Worm (Caenorhabditis elegans): ENCODE results near the gene ttr-49.
A peak's percentile ranks its signal among the peaks of the same experiment; 100 is the strongest.

ttr-49 gene

DNA sequence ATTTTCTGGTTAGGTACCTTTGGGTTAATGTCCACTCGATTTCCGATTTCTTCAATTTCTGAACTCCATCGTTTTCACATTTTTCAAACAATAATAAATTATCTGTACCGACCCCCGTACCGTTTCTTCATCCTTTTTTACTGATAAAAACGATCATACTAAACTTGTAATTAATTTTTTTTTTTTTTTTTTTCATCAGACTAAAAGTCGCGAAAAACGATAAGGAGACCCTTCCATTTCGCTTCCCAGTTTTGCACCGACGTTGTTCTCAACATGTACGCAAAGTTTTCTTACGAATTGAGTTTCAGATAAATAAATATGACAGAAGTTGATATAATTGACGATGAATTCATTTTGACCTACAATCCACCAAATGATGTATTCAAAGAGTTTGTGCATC lies 35.1 kb downstream of the ttr-49 start, which contains the start of gene F44A2.7:
Gene F44A2.7 (plus strand): TSS at position 301 of the 400 bp plus-strand sequence.
- TF ChIP-seq peb-1 (tag; optimal IDR thresholded peaks at IDR 0.05) (no peak), sma-3 (GFP tag; optimal IDR thresholded peaks at IDR 0.05) (no peak), aly-2 (tag; optimal IDR thresholded peaks at IDR 0.05) (no peak), sma-9 (GFP tag; optimal IDR thresholded peaks at IDR 0.05) (no peak), sma-9 (tag; optimal IDR thresholded peaks at IDR 0.05) (no peak), dmd-4 (tag; optimal IDR thresholded peaks at IDR 0.05) (no peak), unc-62 (GFP tag; optimal IDR thresholded peaks at IDR 0.05) (no peak), nhr-21 (tag; optimal IDR thresholded peaks at IDR 0.05) (no peak), zag-1 (tag; optimal IDR thresholded peaks at IDR 0.05) (no peak), elt-1 (tag; optimal IDR thresholded peaks at IDR 0.05) (no peak), nhr-10 (tag; optimal IDR thresholded peaks at IDR 0.05) (no peak), ztf-11 (tag; optimal IDR thresholded peaks at IDR 0.05) (no peak), nhr-129 (tag; optimal IDR thresholded peaks at IDR 0.05) (no peak), lin-11 (tag; optimal IDR thresholded peaks at IDR 0.05) (no peak), lsy-2 (tag; optimal IDR thresholded peaks at IDR 0.05) (no peak), egl-27 (tag; optimal IDR thresholded peaks at IDR 0.05) (no peak), lin-39 (tag; optimal IDR thresholded peaks at IDR 0.05) (no peak)

- TF ChIP-seq F13H6.1 (tag; optimal IDR thresholded peaks at IDR 0.05), result peak; percentile 33
- TF ChIP-seq lin-13 (GFP tag; optimal IDR thresholded peaks at IDR 0.05), result peak; percentile 45
- peak; percentile 72 for TF ChIP-seq crh-2 (tag; optimal IDR thresholded peaks at IDR 0.05)
- peak; percentile 57 for TF ChIP-seq egl-27 (tag; optimal IDR thresholded peaks at IDR 0.05)
- no peak for TF ChIP-seq nhr-25 (tag; optimal IDR thresholded peaks at IDR 0.05)
- no peak for TF ChIP-seq ztf-11 (tag; optimal IDR thresholded peaks at IDR 0.05)
- TF ChIP-seq sma-9 (GFP tag; optimal IDR thresholded peaks at IDR 0.05), result peak; percentile 84
- TF ChIP-seq sma-9 (tag; optimal IDR thresholded peaks at IDR 0.05), result no peak
- TF ChIP-seq fos-1 (tag; optimal IDR thresholded peaks at IDR 0.05), result peak; percentile 46
- peak; percentile 47 for TF ChIP-seq sma-3 (GFP tag; optimal IDR thresholded peaks at IDR 0.05)
- peak; percentile 12 for TF ChIP-seq C34F6.9 (tag; optimal IDR thresholded peaks at IDR 0.05)
- TF ChIP-seq mab-5 (tag; optimal IDR thresholded peaks at IDR 0.05), result peak; percentile 36
- TF ChIP-seq nhr-129 (tag; optimal IDR thresholded peaks at IDR 0.05), result peak; percentile 55
- TF ChIP-seq unc-55 (GFP tag; optimal IDR thresholded peaks at IDR 0.05), result peak; percentile 22
- TF ChIP-seq elt-3 (tag; optimal IDR thresholded peaks at IDR 0.05), result no peak
- TF ChIP-seq lsy-2 (tag; optimal IDR thresholded peaks at IDR 0.05), result peak in 1 of 2 experiments; percentile 36
- TF ChIP-seq aly-2 (tag; optimal IDR thresholded peaks at IDR 0.05), result no peak
- TF ChIP-seq dmd-4 (tag; optimal IDR thresholded peaks at IDR 0.05), result no peak
- no peak for TF ChIP-seq sem-4 (tag; optimal IDR thresholded peaks at IDR 0.05)
- no peak for TF ChIP-seq ceh-16 (tag; optimal IDR thresholded peaks at IDR 0.05)
- TF ChIP-seq nhr-21 (tag; optimal IDR thresholded peaks at IDR 0.05), result peak; percentile 15
- peak; percentile 8 for TF ChIP-seq Y55F3AM.14 (GFP tag; optimal IDR thresholded peaks at IDR 0.05)
- no peak for TF ChIP-seq ZK546.5 (tag; optimal IDR thresholded peaks at IDR 0.05)
- TF ChIP-seq nhr-10 (tag; optimal IDR thresholded peaks at IDR 0.05), result no peak
- no peak for TF ChIP-seq blmp-1 (tag; optimal IDR thresholded peaks at IDR 0.05; ENCODE audit: insufficient read depth)
These were observed 38.3 kb downstream of the ttr-49 start, which contains the start of gene kvs-3 for ce11 chrV:9318046-9318445. Gene kvs-3, plus strand, starts transcription at chrV:9318311.

- no peak for TF ChIP-seq sem-4 (tag; optimal IDR thresholded peaks at IDR 0.05)
- TF ChIP-seq nhr-77 (tag; optimal IDR thresholded peaks at IDR 0.05), result no peak
- TF ChIP-seq alr-1 (tag; optimal IDR thresholded peaks at IDR 0.05), result no peak
- TF ChIP-seq C34F6.9 (tag; optimal IDR thresholded peaks at IDR 0.05), result no peak
- TF ChIP-seq skn-1 (tag; optimal IDR thresholded peaks at IDR 0.05), result no peak
- TF ChIP-seq elt-3 (tag; optimal IDR thresholded peaks at IDR 0.05), result no peak
- TF ChIP-seq nhr-10 (tag; optimal IDR thresholded peaks at IDR 0.05), result no peak
- TF ChIP-seq ztf-11 (tag; optimal IDR thresholded peaks at IDR 0.05), result no peak
- no peak for TF ChIP-seq nhr-11 (tag; optimal IDR thresholded peaks at IDR 0.05)
- no peak for TF ChIP-seq nhr-6 (tag; optimal IDR thresholded peaks at IDR 0.05)
- TF ChIP-seq egl-27 (tag; optimal IDR thresholded peaks at IDR 0.05), result no peak
- no peak for TF ChIP-seq sma-9 (GFP tag; optimal IDR thresholded peaks at IDR 0.05)
- no peak for TF ChIP-seq sma-9 (tag; optimal IDR thresholded peaks at IDR 0.05)
- no peak for TF ChIP-seq mab-5 (tag; optimal IDR thresholded peaks at IDR 0.05)
- TF ChIP-seq ceh-82 (tag; optimal IDR thresholded peaks at IDR 0.05), result no peak
- TF ChIP-seq lsy-2 (tag; optimal IDR thresholded peaks at IDR 0.05), result no peak
- TF ChIP-seq ZK546.5 (tag; optimal IDR thresholded peaks at IDR 0.05), result no peak
These were observed 39.3 kb downstream of the ttr-49 start for ce11 chrV:9316970-9317369.

DNA sequence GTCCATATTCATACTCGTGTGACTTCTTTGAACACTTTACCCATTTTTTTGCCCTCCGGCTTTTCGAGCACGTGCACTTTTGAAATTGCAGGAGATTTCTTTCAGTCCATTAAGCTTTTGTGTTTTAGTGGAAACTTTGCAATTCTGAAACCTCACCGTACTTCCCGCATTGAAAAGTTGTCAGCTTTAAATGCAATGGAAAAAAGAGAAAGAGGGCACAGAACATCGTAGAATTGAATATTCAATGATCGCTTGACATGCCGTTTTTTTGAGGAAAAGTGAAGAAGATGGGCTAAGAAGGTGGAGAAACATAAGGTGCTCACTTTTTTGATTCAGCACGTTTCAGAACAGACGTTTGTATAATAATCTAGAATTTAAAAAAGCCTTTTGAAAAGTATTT lies 41.9 kb downstream of the ttr-49 start:
- TF ChIP-seq aly-2 (tag; optimal IDR thresholded peaks at IDR 0.05) (no peak), ama-1 (optimal IDR thresholded peaks at IDR 0.05) (no peak), sem-4 (tag; optimal IDR thresholded peaks at IDR 0.05) (no peak), snpc-4 (tag; optimal IDR thresholded peaks at IDR 0.05) (no peak)

Measured in whole organism, L2 larva.